Fruit fly (Drosophila melanogaster) whole organism, prepupa: ENCODE measurements around the gene Best4.

ENCODE experiments used
- Blimp-1 ChIP-seq: fragments of 200-800 bp; sonication (Bioruptor generic); optimal IDR thresholded peaks from 3 replicates; lab custom pipeline; 2017; ENCODE audit warnings: missing biosample characterization, missing genetic modification characterization, mild to moderate bottlenecking, moderate library complexity, missing genetic modification reagents
- CG10631 ChIP-seq: fragments of 200-800 bp; sonication (Bioruptor generic); optimal IDR thresholded peaks from 2 replicates; lab custom pipeline; 2016; ENCODE audit warnings: missing biosample characterization, missing genetic modification characterization
- CG10669 ChIP-seq: fragments of 200-800 bp; sonication (Bioruptor generic); optimal IDR thresholded peaks from 3 replicates; lab custom pipeline; 2018; ENCODE audit warnings: missing biosample characterization, mild to moderate bottlenecking, missing genetic modification characterization, moderate library complexity
- CG11294 ChIP-seq: fragments of 200-800 bp; sonication (Bioruptor generic); IDR thresholded peaks from 2 replicates; pipeline ENCODE4 v1.3.6; 2022; ENCODE audit warnings: missing biosample characterization, missing genetic modification characterization
- CG11762 ChIP-seq: fragments of 200-800 bp; sonication (Bioruptor generic); optimal IDR thresholded peaks from 3 replicates; lab custom pipeline; 2016; ENCODE audit warnings: missing biosample characterization, missing genetic modification characterization; ENCODE audit not compliant: insufficient read depth
- CG11902 ChIP-seq: fragments of 200-800 bp; sonication (Bioruptor generic); optimal IDR thresholded peaks from 3 replicates; lab custom pipeline; 2016; ENCODE audit warnings: missing biosample characterization, missing genetic modification characterization
- CG15336 ChIP-seq: fragments of 200-800 bp; sonication (Bioruptor generic); IDR thresholded peaks from 2 replicates; pipeline ENCODE4 v1.3.6; 2022; ENCODE audit warnings: missing biosample characterization, missing genetic modification characterization
- CG16779 ChIP-seq: fragments of 200-800 bp; sonication (Bioruptor generic); optimal IDR thresholded peaks from 3 replicates; lab custom pipeline; 2017; ENCODE audit warnings: missing biosample characterization, mild to moderate bottlenecking, missing genetic modification characterization
- CG3032 ChIP-seq: fragments of 200-800 bp; optimal IDR thresholded peaks from 2 replicates; lab custom pipeline; 2019; ENCODE audit warnings: missing biosample characterization, mild to moderate bottlenecking, missing genetic modification characterization, moderate library complexity
- CG32006 ChIP-seq: fragments of 200-800 bp; sonication (Bioruptor generic); optimal IDR thresholded peaks from 3 replicates; lab custom pipeline; 2017; ENCODE audit warnings: missing biosample characterization, mild to moderate bottlenecking, missing genetic modification characterization
- CG34406 ChIP-seq: fragments of 200-800 bp; sonication (Bioruptor generic); optimal IDR thresholded peaks from 3 replicates; lab custom pipeline; 2016; ENCODE audit warnings: missing biosample characterization, missing genetic modification characterization
- CG3919 ChIP-seq: fragments of 200-800 bp; sonication (Bioruptor generic); optimal IDR thresholded peaks from 3 replicates; lab custom pipeline; 2016; ENCODE audit warnings: missing biosample characterization, missing genetic modification characterization
- CG4318 ChIP-seq: fragments of 200-800 bp; sonication (Bioruptor generic); optimal IDR thresholded peaks from 3 replicates; lab custom pipeline; 2017; ENCODE audit warnings: missing biosample characterization, mild to moderate bottlenecking, missing genetic modification characterization
- CG6792 ChIP-seq: fragments of 200-800 bp; sonication (Bioruptor generic); optimal IDR thresholded peaks from 3 replicates; lab custom pipeline; 2016; ENCODE audit warnings: missing biosample characterization, missing genetic modification characterization
- CG6808 ChIP-seq: fragments of 200-800 bp; sonication (Bioruptor generic); optimal IDR thresholded peaks from 3 replicates; lab custom pipeline; 2017; ENCODE audit warnings: missing biosample characterization, missing genetic modification characterization, mild to moderate bottlenecking, moderate library complexity, missing genetic modification reagents
- CG7368 ChIP-seq: fragments of 200-800 bp; sonication (Bioruptor generic); optimal IDR thresholded peaks from 3 replicates; lab custom pipeline; 2016; ENCODE audit warnings: missing biosample characterization, missing genetic modification characterization
- CG8632 ChIP-seq: fragments of 200-800 bp; sonication (Bioruptor generic); optimal IDR thresholded peaks from 3 replicates; lab custom pipeline; 2016; ENCODE audit warnings: missing biosample characterization, missing genetic modification characterization
- CG9139 ChIP-seq: fragments of 200-800 bp; sonication (Bioruptor generic); optimal IDR thresholded peaks from 3 replicates; lab custom pipeline; 2017; ENCODE audit warnings: missing biosample characterization, mild to moderate bottlenecking, missing genetic modification characterization
- Eip75B ChIP-seq: fragments of 200-800 bp; sonication (Bioruptor generic); optimal IDR thresholded peaks from 3 replicates; lab custom pipeline; 2016; ENCODE audit warnings: missing biosample characterization, missing genetic modification characterization
- Eip78C ChIP-seq: fragments of 200-800 bp; sonication (Bioruptor generic); peaks from one replicate; lab custom pipeline; 2016; ENCODE audit warnings: missing biosample characterization, missing genetic modification characterization
- Ets96B ChIP-seq: fragments of 200-800 bp; optimal IDR thresholded peaks from 2 replicates; lab custom pipeline; 2019; ENCODE audit warnings: missing biosample characterization, mild to moderate bottlenecking, missing genetic modification characterization, moderate library complexity
- Gug ChIP-seq: fragments of 200-800 bp; sonication (Bioruptor generic); IDR thresholded peaks from 2 replicates; pipeline ENCODE4 v1.3.6; 2022; ENCODE audit warnings: missing biosample characterization, missing genetic modification characterization
- Hr38 ChIP-seq: sonication (Bioruptor generic); optimal IDR thresholded peaks from 2 replicates; lab custom pipeline; 2016; ENCODE audit warnings: missing biosample characterization, missing genetic modification characterization
- OdsH ChIP-seq: fragments of 200-800 bp; sonication (Bioruptor generic); optimal IDR thresholded peaks from 3 replicates; lab custom pipeline; 2016; ENCODE audit warnings: missing biosample characterization, missing genetic modification characterization
- Sox14 ChIP-seq: fragments of 200-800 bp; sonication (Bioruptor generic); optimal IDR thresholded peaks from 3 replicates; lab custom pipeline; 2016; ENCODE audit warnings: missing biosample characterization, missing genetic modification characterization
- Sox15 ChIP-seq: fragments of 200-800 bp; sonication (Bioruptor generic); optimal IDR thresholded peaks from 3 replicates; lab custom pipeline; 2016; ENCODE audit warnings: missing biosample characterization, missing genetic modification characterization
- achi ChIP-seq: fragments of 200-800 bp; sonication (Bioruptor generic); optimal IDR thresholded peaks from 3 replicates; lab custom pipeline; 2016; ENCODE audit warnings: missing biosample characterization, missing genetic modification characterization
- acj6 ChIP-seq: fragments of 200-800 bp; sonication (Bioruptor generic); optimal IDR thresholded peaks from 3 replicates; lab custom pipeline; 2016; ENCODE audit warnings: missing biosample characterization, missing genetic modification characterization
- cyc ChIP-seq: fragments of 200-800 bp; sonication (Bioruptor generic); optimal IDR thresholded peaks from 3 replicates; lab custom pipeline; 2016; ENCODE audit warnings: missing biosample characterization, missing genetic modification characterization
- dsx ChIP-seq: fragments of 200-800 bp; optimal IDR thresholded peaks from 3 replicates; lab custom pipeline; 2019; ENCODE audit warnings: missing biosample characterization, mild to moderate bottlenecking, missing genetic modification characterization, moderate library complexity; ENCODE audit not compliant: poor library complexity, severe bottlenecking
- eg ChIP-seq: fragments of 200-800 bp; sonication (Bioruptor generic); IDR thresholded peaks from 3 replicates; pipeline ENCODE4 v1.3.6; 2022; ENCODE audit warnings: missing biosample characterization, missing genetic modification characterization
- esn ChIP-seq: fragments of 200-800 bp; sonication (Bioruptor generic); optimal IDR thresholded peaks from 2 replicates; lab custom pipeline; 2016; ENCODE audit warnings: missing biosample characterization, mild to moderate bottlenecking, missing genetic modification characterization, moderate library complexity
- fd59A ChIP-seq: fragments of 200-800 bp; sonication (Bioruptor generic); optimal IDR thresholded peaks from 2 replicates; lab custom pipeline; 2017; ENCODE audit warnings: missing biosample characterization, mild to moderate bottlenecking, missing genetic modification characterization, missing genetic modification reagents
- fd85E ChIP-seq: fragments of 200-800 bp; sonication (Bioruptor generic); optimal IDR thresholded peaks from 3 replicates; lab custom pipeline; 2016; ENCODE audit warnings: missing biosample characterization, missing genetic modification characterization
- fkh ChIP-seq: fragments of 200-800 bp; sonication (Bioruptor generic); optimal IDR thresholded peaks from 3 replicates; lab custom pipeline; 2017; ENCODE audit warnings: missing biosample characterization, mild to moderate bottlenecking, missing genetic modification characterization, moderate library complexity
- svp ChIP-seq: fragments of 200-800 bp; sonication (Bioruptor generic); peaks from one replicate; lab custom pipeline; 2016; ENCODE audit warnings: missing biosample characterization, missing genetic modification characterization
- vri ChIP-seq: fragments of 200-800 bp; sonication (Bioruptor generic); optimal IDR thresholded peaks from 3 replicates; lab custom pipeline; 2016; ENCODE audit warnings: missing biosample characterization, mild to moderate bottlenecking, missing genetic modification characterization

The Best4 gene

DNA sequence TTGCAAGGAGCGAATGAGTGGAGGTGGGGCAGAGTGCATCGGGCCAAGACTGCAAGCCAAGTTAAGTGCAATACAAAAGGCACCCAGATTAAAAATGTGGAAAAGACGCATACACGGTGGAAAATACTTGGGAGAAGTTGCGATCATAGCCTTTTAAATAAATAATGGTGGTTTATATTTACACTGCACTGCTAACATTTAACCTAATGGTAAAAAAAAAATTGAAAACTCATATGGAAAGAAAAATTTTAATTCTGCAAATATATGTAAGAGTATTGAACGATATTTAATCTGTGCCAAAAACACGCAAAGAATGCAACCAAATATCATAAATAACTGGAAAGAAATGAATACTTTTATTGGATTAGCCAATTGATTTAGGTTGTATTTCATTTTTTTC, 16.2 kb downstream of the Best4 start:
- TF ChIP-seq acj6 (GFP tag; lab: Kevin White, UChicago) (no peak), vri (GFP tag; lab: Kevin White, UChicago) (no peak), CG32006 (GFP tag; lab: Kevin White, UChicago) (peak; percentile 33), Eip78C (GFP tag; lab: Kevin White, UChicago) (peak; percentile 63)

DNA sequence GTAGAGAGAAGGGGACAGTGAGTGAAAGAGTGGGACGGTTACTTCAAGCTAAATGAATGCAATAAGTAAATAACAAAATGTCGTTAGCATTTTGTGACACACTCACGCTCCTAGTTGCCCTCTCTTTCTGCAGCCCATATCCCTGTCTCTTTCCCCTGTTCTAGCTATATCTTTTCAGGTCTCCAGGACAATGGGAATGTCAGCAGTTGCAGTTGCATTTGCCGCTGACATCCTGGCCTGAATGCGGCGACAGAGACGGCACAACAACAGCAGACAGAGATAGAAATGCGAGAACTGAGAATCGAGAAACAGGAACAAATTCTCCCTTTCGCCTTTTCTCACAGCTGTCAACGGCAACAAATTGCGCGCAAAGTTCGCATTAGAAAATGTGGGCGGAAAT, 16.6 kb downstream of the Best4 start:
- TF ChIP-seq CG3032 (tag; lab: Kevin White, UChicago): no peak
- no peak for TF ChIP-seq Ets96B
- TF ChIP-seq CG15336 (GFP tag; lab: Robert Waterston, UW): no peak
- TF ChIP-seq CG6792 (GFP tag; lab: Kevin White, UChicago): no peak
- TF ChIP-seq CG11762: no peak

DNA sequence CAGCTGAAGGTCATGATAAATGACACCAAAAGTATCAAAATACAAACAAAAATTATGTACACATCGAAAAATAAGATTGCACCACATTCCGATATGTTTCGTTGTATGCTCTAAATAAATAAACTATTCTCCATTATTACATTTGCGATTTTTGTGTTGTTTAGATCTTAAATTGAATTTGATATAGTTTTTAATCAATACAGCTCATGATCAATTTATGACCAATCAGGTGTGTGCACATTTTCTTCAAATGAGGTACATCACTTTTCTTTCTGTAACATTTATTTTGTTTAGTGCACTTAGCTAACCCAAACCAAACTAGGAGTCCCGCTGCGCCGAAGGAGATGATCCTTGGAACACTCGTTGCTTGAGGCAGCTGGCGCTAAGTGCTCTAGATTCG, 21.5 kb downstream of the Best4 start:
- TF ChIP-seq CG11902 (no peak), Sox14 (GFP tag; lab: Kevin White, UChicago) (no peak), Blimp-1 (GFP tag; lab: Kevin White, UChicago) (no peak), eg (GFP tag; lab: Robert Waterston, UW) (no peak), CG10631 (GFP tag; lab: Kevin White, UChicago) (no peak), CG6808 (no peak), dsx (GFP tag; lab: Kevin White, UChicago) (no peak), CG3032 (tag; lab: Kevin White, UChicago) (no peak), Sox15 (GFP tag; lab: Kevin White, UChicago) (no peak), fd85E (GFP tag; lab: Kevin White, UChicago) (no peak), Gug (GFP tag; lab: Robert Waterston, UW) (no peak), CG10669 (GFP tag; lab: Kevin White, UChicago) (no peak), achi (GFP tag; lab: Kevin White, UChicago) (no peak), OdsH (GFP tag; lab: Kevin White, UChicago) (no peak), esn (GFP tag; lab: Kevin White, UChicago) (no peak), Hr38 (GFP tag; lab: Kevin White, UChicago) (no peak), fd59A (GFP tag; lab: Kevin White, UChicago) (no peak), CG16779 (tag; lab: Kevin White, UChicago) (no peak), CG9139 (GFP tag; lab: Kevin White, UChicago) (no peak)

DNA sequence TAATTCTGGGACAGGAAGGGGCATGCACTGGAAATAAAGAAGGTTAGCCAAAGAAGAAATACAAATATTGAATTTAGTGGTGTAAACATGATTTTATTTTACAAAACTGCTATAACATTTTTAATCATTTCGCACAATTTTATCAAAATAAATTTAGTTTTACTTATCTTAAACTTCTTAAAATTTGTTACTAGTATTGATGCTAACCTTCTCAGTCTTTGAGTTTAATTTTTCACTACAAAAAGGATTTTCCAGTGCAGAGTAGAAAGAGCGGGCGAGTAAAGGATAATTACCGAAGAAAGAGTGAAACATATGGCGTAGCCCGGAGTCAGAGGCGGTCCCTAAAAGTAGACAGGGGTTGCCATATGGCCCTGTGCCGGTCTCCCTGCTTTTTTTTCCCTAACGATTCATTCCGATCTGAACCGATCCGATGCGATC, 22.3 kb downstream of the Best4 start:
- TF ChIP-seq fkh (GFP tag; lab: Kevin White, UChicago) (no peak), CG3919 (GFP tag; lab: Kevin White, UChicago) (no peak), svp (GFP tag; lab: Kevin White, UChicago) (peak; percentile 59), CG7368 (no peak), CG15336 (GFP tag; lab: Robert Waterston, UW) (no peak)

DNA sequence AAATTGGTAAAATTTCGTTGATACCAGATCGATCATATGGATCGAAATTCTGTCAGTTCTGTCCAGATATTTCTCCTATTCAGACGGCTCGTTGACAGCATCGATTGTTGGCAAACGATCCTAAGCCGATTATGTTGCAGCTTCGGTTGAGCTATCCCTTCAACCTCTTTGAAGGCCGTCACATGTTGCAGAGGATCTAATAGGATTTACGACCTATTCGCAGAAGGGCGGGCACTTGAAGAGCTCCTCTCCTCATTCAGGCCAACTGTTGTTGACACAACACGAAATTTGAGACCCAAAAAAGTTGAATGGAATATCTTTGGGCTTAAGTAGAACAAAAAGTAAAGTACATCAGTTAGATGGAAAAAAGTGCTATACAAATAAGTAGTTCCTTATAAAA, 23.4 kb downstream of the Best4 start:
- TF ChIP-seq achi (GFP tag; lab: Kevin White, UChicago): no peak
- TF ChIP-seq CG32006 (GFP tag; lab: Kevin White, UChicago): no peak
- no peak for TF ChIP-seq svp (GFP tag; lab: Kevin White, UChicago)
- TF ChIP-seq Eip75B (GFP tag; lab: Kevin White, UChicago): no peak
- TF ChIP-seq CG10669 (GFP tag; lab: Kevin White, UChicago): no peak
- no peak for TF ChIP-seq CG8632 (GFP tag; lab: Kevin White, UChicago)
- TF ChIP-seq cyc (GFP tag; lab: Kevin White, UChicago): no peak
- TF ChIP-seq CG34406 (GFP tag; lab: Kevin White, UChicago): no peak
- no peak for TF ChIP-seq Ets96B
- no peak for TF ChIP-seq dsx (GFP tag; lab: Kevin White, UChicago)
- no peak for TF ChIP-seq OdsH (GFP tag; lab: Kevin White, UChicago)
- TF ChIP-seq Blimp-1 (GFP tag; lab: Kevin White, UChicago): no peak
- TF ChIP-seq CG11294 (GFP tag; lab: Robert Waterston, UW): no peak
- TF ChIP-seq CG4318 (GFP tag; lab: Kevin White, UChicago): no peak
